Worm (Caenorhabditis elegans) whole organism, early embryonic: ENCODE data around the gene F28A12.10.

Experiments used
- B0310.2 ChIP-seq: sonication (generic microtip); optimal IDR thresholded peaks from 2 replicates; lab custom pipeline; 2016; ENCODE audit warnings: mild to moderate bottlenecking, missing genetic modification characterization, missing compliant biosample characterization
- F13C5.2 ChIP-seq: sonication (generic microtip); optimal IDR thresholded peaks from 2 replicates; lab custom pipeline; 2017; ENCODE audit warnings: mild to moderate bottlenecking, missing genetic modification characterization, inconsistent platforms, missing compliant biosample characterization
- aly-1 ChIP-seq: sonication (generic microtip); optimal IDR thresholded peaks from 2 replicates; lab custom pipeline; 2016; ENCODE audit warnings: missing genetic modification characterization, missing compliant biosample characterization
- ama-1 ChIP-seq: fragments of 150-350 bp; optimal IDR thresholded peaks from 2 replicates; lab custom pipeline; 2014
- ceh-13 ChIP-seq: fragments of 200-800 bp; sonication (Bioruptor generic); optimal IDR thresholded peaks from 2 replicates; lab custom pipeline; 2018; ENCODE audit warnings: mild to moderate bottlenecking, missing genetic modification characterization, missing compliant biosample characterization
- ceh-36 ChIP-seq: sonication (generic microtip); optimal IDR thresholded peaks from 2 replicates; lab custom pipeline; 2016; ENCODE audit warnings: missing genetic modification characterization, inconsistent platforms, missing compliant biosample characterization
- ets-7 ChIP-seq: sonication (generic microtip); optimal IDR thresholded peaks from 2 replicates; lab custom pipeline; 2016; ENCODE audit warnings: missing genotype, missing genetic modification characterization, missing compliant biosample characterization
- flt-1 ChIP-seq: fragments of 200-800 bp; sonication (Bioruptor generic); IDR thresholded peaks from 2 replicates; pipeline ENCODE4 v1.3.6; 2022; ENCODE audit warnings: missing genetic modification characterization, missing compliant biosample characterization
- hmbx-1 ChIP-seq: sonication (generic microtip); optimal IDR thresholded peaks from 2 replicates; lab custom pipeline; 2016; ENCODE audit warnings: mild to moderate bottlenecking, missing genetic modification characterization, missing compliant biosample characterization
- hmg-4 ChIP-seq: fragments of 200-800 bp; sonication (Bioruptor generic); optimal IDR thresholded peaks from 2 replicates; lab custom pipeline; 2018; ENCODE audit warnings: mild to moderate bottlenecking, missing genetic modification characterization, missing compliant biosample characterization
- hnd-1 ChIP-seq: sonication (generic microtip); optimal IDR thresholded peaks from 2 replicates; lab custom pipeline; 2016; ENCODE audit warnings: missing genetic modification characterization, missing compliant biosample characterization
- pes-1 ChIP-seq: fragments of 200-800 bp; sonication (Bioruptor generic); IDR thresholded peaks from 2 replicates; pipeline ENCODE4 v1.3.6; 2022; ENCODE audit warnings: missing genetic modification reagents, missing genetic modification characterization, missing compliant biosample characterization
- scrt-1 ChIP-seq: fragments of 200-800 bp; sonication (Bioruptor generic); IDR thresholded peaks from 2 replicates; pipeline ENCODE4 v1.3.6; 2022; ENCODE audit warnings: missing genetic modification characterization, missing compliant biosample characterization
- sea-1 ChIP-seq: fragments of 200-800 bp; sonication (Bioruptor generic); conservative IDR thresholded peaks from 2 replicates; pipeline ENCODE4 v1.3.6; 2022; ENCODE audit warnings: missing genetic modification characterization, missing compliant biosample characterization
- tbx-11 ChIP-seq: fragments of 200-800 bp; sonication (Bioruptor generic); IDR thresholded peaks from 2 replicates; pipeline ENCODE4 v1.3.6; 2022; ENCODE audit warnings: missing genetic modification characterization, missing compliant biosample characterization
- tbx-37 ChIP-seq: fragments of 200-800 bp; sonication (Bioruptor generic); conservative IDR thresholded peaks from 2 replicates; pipeline ENCODE4 v1.3.6; 2022; ENCODE audit warnings: missing genetic modification reagents, missing genetic modification characterization, missing compliant biosample characterization
- tra-4 ChIP-seq: sonication (generic microtip); optimal IDR thresholded peaks from 2 replicates; lab custom pipeline; 2017; ENCODE audit warnings: missing genetic modification characterization, missing compliant biosample characterization

The F28A12.10 gene

DNA sequence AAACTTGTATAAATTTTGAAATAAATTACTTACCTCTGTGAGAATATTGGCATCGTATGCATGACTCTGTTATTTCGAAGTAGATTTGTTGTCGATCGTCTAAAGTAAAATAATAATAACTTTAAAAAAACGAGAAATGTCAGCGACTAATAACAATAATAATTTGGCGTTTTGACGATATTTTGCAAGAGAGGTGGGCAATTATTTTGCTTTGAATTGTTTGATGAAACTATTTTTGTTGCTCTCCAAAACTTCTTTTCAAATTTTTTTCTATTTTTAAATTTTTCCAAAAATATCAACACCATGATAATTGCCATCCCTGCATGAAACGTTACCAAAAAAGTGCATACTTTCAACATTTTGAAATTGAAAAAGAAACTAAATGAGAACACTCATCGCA lies 38.4 kb downstream of the F28A12.10 start, which contains the start of gene F41E6.7:
Gene F41E6.7 (minus strand): TSS at position 101 of the 400 bp plus-strand sequence.
- TF ChIP-seq tbx-11 (GFP tag; lab: Robert Waterston, UW), result no peak
- TF ChIP-seq B0310.2 (tag; lab: Kevin White, UChicago), result no peak
- TF ChIP-seq tra-4, result no peak
- TF ChIP-seq F13C5.2 (tag; lab: Kevin White, UChicago), result no peak

DNA sequence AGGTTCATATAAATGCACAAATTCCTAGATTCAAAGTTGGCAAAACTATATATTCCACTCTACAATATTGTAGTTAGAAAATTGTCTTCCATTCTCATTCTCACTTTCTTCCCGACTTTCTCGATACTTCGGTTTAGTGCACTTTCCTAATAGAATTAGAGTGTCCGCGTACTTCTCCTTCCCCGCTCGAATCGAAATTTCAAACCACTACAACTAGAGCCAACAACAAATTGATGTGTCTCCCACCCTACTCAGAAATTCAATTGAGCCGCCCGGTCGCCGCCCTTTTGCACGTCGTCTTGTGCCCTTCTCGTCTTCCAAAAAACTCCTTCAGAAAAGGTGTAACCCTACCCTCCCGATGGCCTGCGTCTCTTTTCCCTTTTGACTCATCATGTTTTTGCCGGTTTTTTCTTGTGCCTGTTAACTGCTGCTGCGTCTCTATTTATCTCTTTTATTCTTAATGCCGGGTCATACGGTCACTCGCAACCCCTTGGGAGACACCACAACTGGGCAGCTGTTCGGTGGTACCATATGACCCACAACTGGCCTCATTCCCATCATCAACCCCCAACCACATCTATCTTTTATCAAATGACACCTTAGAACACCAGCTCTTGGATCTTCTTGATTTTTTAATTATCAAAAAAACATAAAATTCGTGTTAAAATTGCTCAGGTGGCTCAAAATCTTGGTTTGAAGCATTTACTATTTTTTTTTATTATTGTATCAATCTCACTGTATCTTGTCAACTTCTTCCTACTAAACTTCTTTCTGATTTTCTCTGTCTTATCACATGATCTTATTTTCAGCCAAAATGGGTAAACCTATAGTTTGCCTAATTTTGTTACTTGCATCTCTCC lies 43.2 kb downstream of the F28A12.10 start, which contains the start of gene tag-196:
Gene tag-196 (plus strand): TSS at position 810 of the 860 bp plus-strand sequence.
- no peak for TF ChIP-seq hmbx-1 (tag; lab: Kevin White, UChicago)
- no peak for TF ChIP-seq ceh-36 (tag; lab: Kevin White, UChicago)
- no peak for TF ChIP-seq pes-1 (GFP tag; lab: Robert Waterston, UW)
- no peak for TF ChIP-seq F13C5.2 (tag; lab: Kevin White, UChicago)

DNA sequence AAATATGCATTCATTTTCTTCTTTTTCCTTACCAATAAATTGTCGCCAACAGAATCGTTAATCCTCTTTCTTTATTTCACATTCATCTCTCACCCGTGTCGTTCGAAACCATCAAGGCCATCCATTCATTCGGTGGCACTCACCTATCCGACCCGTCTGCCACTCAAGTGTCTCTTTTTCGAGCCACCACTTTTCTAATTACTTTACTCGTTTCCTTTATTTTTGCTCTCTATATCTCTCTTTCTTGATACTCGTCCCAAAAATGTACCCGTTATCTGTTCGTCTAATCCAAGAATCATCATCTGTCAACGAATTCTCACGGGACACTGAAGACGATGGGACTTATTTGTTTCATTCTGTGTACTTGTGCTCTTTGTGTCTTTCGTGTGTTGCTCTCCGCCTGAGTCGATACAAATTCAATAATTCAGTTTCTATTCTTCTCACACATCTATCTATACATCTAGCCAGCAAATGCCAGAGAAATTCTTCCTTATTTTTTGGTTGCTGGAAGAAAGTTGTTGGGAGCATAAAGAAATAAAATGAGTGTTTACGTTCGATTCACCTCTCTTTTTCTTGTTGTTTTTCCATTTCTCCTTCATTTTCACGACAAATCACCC lies 44.8 kb downstream of the F28A12.10 start:
- TF ChIP-seq F13C5.2 (tag; lab: Kevin White, UChicago) (no peak), flt-1 (no peak), ceh-36 (tag; lab: Kevin White, UChicago) (no peak), ama-1 (lab: Kevin White, UChicago) (no peak), sea-1 (no peak), ceh-13 (GFP tag; lab: Kevin White, UChicago) (no peak), aly-1 (no peak), hmg-4 (GFP tag; lab: Kevin White, UChicago) (no peak), ets-7 (tag; lab: Kevin White, UChicago) (no peak), tra-4 (no peak), pes-1 (GFP tag; lab: Robert Waterston, UW) (no peak), hmbx-1 (tag; lab: Kevin White, UChicago) (no peak)

DNA sequence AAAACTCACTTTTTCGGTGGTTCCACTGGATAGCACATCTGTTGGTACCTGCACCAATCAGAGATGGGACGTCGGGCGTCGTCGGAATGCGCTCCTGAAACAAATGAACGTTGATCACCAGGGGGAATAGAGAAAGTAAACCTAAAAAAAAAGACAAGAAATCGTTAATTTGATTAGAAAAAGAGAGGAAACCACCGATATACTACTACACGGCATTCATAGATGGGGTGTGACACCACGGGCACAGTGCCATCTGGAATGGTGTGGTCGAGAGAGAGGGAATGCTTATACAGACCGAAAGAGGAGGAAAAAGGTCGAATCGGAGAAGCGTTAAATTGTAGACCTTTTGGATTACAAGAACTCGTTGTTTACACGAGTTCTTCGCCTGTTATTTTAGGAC lies 49.5 kb downstream of the F28A12.10 start, which contains the start of gene C10B5.3:
Gene C10B5.3 (minus strand): TSS at position 101 of the 400 bp plus-strand sequence.
- TF ChIP-seq flt-1 (no peak), ceh-36 (tag; lab: Kevin White, UChicago) (no peak), scrt-1 (GFP tag; lab: Robert Waterston, UW) (no peak), hmg-4 (GFP tag; lab: Kevin White, UChicago) (no peak), hmbx-1 (tag; lab: Kevin White, UChicago) (no peak), aly-1 (no peak), B0310.2 (tag; lab: Kevin White, UChicago) (no peak), F13C5.2 (tag; lab: Kevin White, UChicago) (no peak), ama-1 (lab: Kevin White, UChicago) (no peak), sea-1 (no peak), tbx-11 (GFP tag; lab: Robert Waterston, UW) (no peak), pes-1 (GFP tag; lab: Robert Waterston, UW) (no peak), hnd-1 (tag; lab: Kevin White, UChicago) (no peak), ceh-13 (GFP tag; lab: Kevin White, UChicago) (no peak), tra-4 (no peak), ets-7 (tag; lab: Kevin White, UChicago) (no peak), tbx-37 (GFP tag; lab: Robert Waterston, UW) (no peak)
